Worm (Caenorhabditis elegans) whole organism, early embryonic: ENCODE measurements around the gene R03D7.15.

ENCODE experiments used
- B0310.2 ChIP-seq: sonication (generic microtip); optimal IDR thresholded peaks from 2 replicates; lab custom pipeline; 2016; ENCODE audit warnings: mild to moderate bottlenecking, missing genetic modification characterization, missing compliant biosample characterization
- F13C5.2 ChIP-seq: sonication (generic microtip); optimal IDR thresholded peaks from 2 replicates; lab custom pipeline; 2017; ENCODE audit warnings: mild to moderate bottlenecking, missing genetic modification characterization, inconsistent platforms, missing compliant biosample characterization
- aly-1 ChIP-seq: sonication (generic microtip); optimal IDR thresholded peaks from 2 replicates; lab custom pipeline; 2016; ENCODE audit warnings: missing genetic modification characterization, missing compliant biosample characterization
- ama-1 ChIP-seq: fragments of 150-350 bp; optimal IDR thresholded peaks from 2 replicates; lab custom pipeline; 2014
- ceh-13 ChIP-seq: fragments of 200-800 bp; sonication (Bioruptor generic); optimal IDR thresholded peaks from 2 replicates; lab custom pipeline; 2018; ENCODE audit warnings: mild to moderate bottlenecking, missing genetic modification characterization, missing compliant biosample characterization
- ets-7 ChIP-seq: sonication (generic microtip); optimal IDR thresholded peaks from 2 replicates; lab custom pipeline; 2016; ENCODE audit warnings: missing genotype, missing genetic modification characterization, missing compliant biosample characterization
- flt-1 ChIP-seq: fragments of 200-800 bp; sonication (Bioruptor generic); IDR thresholded peaks from 2 replicates; pipeline ENCODE4 v1.3.6; 2022; ENCODE audit warnings: missing genetic modification characterization, missing compliant biosample characterization
- hmg-4 ChIP-seq: fragments of 200-800 bp; sonication (Bioruptor generic); optimal IDR thresholded peaks from 2 replicates; lab custom pipeline; 2018; ENCODE audit warnings: mild to moderate bottlenecking, missing genetic modification characterization, missing compliant biosample characterization
- hnd-1 ChIP-seq: sonication (generic microtip); optimal IDR thresholded peaks from 2 replicates; lab custom pipeline; 2016; ENCODE audit warnings: missing genetic modification characterization, missing compliant biosample characterization
- pes-1 ChIP-seq: fragments of 200-800 bp; sonication (Bioruptor generic); IDR thresholded peaks from 2 replicates; pipeline ENCODE4 v1.3.6; 2022; ENCODE audit warnings: missing genetic modification reagents, missing genetic modification characterization, missing compliant biosample characterization
- scrt-1 ChIP-seq: fragments of 200-800 bp; sonication (Bioruptor generic); IDR thresholded peaks from 2 replicates; pipeline ENCODE4 v1.3.6; 2022; ENCODE audit warnings: missing genetic modification characterization, missing compliant biosample characterization
- sea-1 ChIP-seq: fragments of 200-800 bp; sonication (Bioruptor generic); conservative IDR thresholded peaks from 2 replicates; pipeline ENCODE4 v1.3.6; 2022; ENCODE audit warnings: missing genetic modification characterization, missing compliant biosample characterization
- tbx-11 ChIP-seq: fragments of 200-800 bp; sonication (Bioruptor generic); IDR thresholded peaks from 2 replicates; pipeline ENCODE4 v1.3.6; 2022; ENCODE audit warnings: missing genetic modification characterization, missing compliant biosample characterization
- tra-4 ChIP-seq: sonication (generic microtip); optimal IDR thresholded peaks from 2 replicates; lab custom pipeline; 2017; ENCODE audit warnings: missing genetic modification characterization, missing compliant biosample characterization

DNA sequence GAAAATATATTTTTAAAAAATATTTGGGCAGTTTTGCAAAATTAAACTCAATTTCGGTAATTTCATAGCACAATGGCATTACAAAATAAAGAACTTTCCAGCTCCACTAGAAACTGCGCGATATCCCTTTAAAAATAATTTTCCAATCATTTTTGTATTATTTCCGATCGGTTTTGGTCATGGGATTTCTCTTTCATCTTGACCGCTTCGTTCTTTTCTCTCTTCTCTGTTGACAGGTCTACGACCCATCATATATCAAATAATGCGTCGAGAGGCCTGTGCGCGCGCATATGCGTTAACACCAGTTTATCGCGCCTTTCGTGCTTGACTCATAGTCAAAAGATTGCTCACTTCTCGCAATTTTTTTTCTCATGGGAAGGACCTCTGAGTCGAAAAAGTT lies 46.6 kb downstream of the R03D7.15 start:
- TF ChIP-seq flt-1 (GFP tag; lab: Robert Waterston, UW) (no peak), F13C5.2 (tag; lab: Kevin White, UChicago) (no peak), pes-1 (GFP tag; lab: Robert Waterston, UW) (no peak), ama-1 (lab: Kevin White, UChicago) (no peak), tra-4 (tag; lab: Kevin White, UChicago) (no peak), scrt-1 (GFP tag; lab: Robert Waterston, UW) (no peak), ets-7 (no peak), tbx-11 (GFP tag; lab: Robert Waterston, UW) (no peak), B0310.2 (tag; lab: Kevin White, UChicago) (no peak), sea-1 (no peak), hmg-4 (GFP tag; lab: Kevin White, UChicago) (no peak), aly-1 (tag; lab: Kevin White, UChicago) (no peak), ceh-13 (no peak), hnd-1 (tag; lab: Kevin White, UChicago) (no peak)
